Worm (Caenorhabditis elegans) whole organism, young adult: ENCODE data around the gene exc-14.

Experiments
- C06A6.2 ChIP-seq: fragments of 200-800 bp; sonication (Bioruptor generic); conservative IDR thresholded peaks from 2 replicates; pipeline ENCODE4 v1.3.6; 2022; ENCODE audit warnings: missing genetic modification characterization, missing compliant biosample characterization
- ceh-58 ChIP-seq: fragments of 200-800 bp; sonication (Bioruptor generic); IDR thresholded peaks from 2 replicates; pipeline ENCODE4 v1.3.6; 2022; ENCODE audit warnings: missing genetic modification characterization, missing compliant biosample characterization
- chd-7 ChIP-seq: sonication (generic microtip); optimal IDR thresholded peaks from 2 replicates; lab custom pipeline; 2016; ENCODE audit warnings: mild to moderate bottlenecking, missing genetic modification characterization, moderate library complexity, missing compliant biosample characterization
- xnd-1 ChIP-seq: sonication (generic microtip); optimal IDR thresholded peaks from 2 replicates; lab custom pipeline; 2016; ENCODE audit warnings: missing genotype, missing genetic modification reagents, missing genetic modification characterization, missing compliant biosample characterization

- TF ChIP-seq chd-7 (tag; lab: Kevin White, UChicago) (no peak), xnd-1 (no peak), ceh-58 (no peak), C06A6.2 (GFP tag; lab: Robert Waterston, UW) (no peak)
Observed at ce11 chrV:5031764-5032163, 14.2 kb downstream of the exc-14 start.
